Fruit fly (Drosophila melanogaster) whole organism, embryonic: ENCODE measurements around the gene CG7101.

Experiments used
- Atf6 ChIP-seq: fragments of 200-800 bp; sonication (Bioruptor generic); IDR thresholded peaks from 2 replicates; pipeline ENCODE4 v1.3.6; 2022; ENCODE audit warnings: missing biosample characterization, missing genetic modification characterization
- Bdp1 ChIP-seq: fragments of 200-800 bp; sonication (Bioruptor generic); optimal IDR thresholded peaks from 3 replicates; lab custom pipeline; 2016; ENCODE audit warnings: missing biosample characterization, missing genetic modification characterization
- CG10209 ChIP-seq: fragments of 200-800 bp; sonication (Bioruptor generic); optimal IDR thresholded peaks from 3 replicates; lab custom pipeline; 2017; ENCODE audit warnings: missing biosample characterization, mild to moderate bottlenecking, missing genetic modification characterization, missing genetic modification reagents
- CG10267 ChIP-seq: fragments of 200-800 bp; sonication (Bioruptor generic); optimal IDR thresholded peaks from 2 replicates; lab custom pipeline; 2018; ENCODE audit warnings: missing biosample characterization, mild to moderate bottlenecking, missing genetic modification characterization, moderate library complexity
- CG10959 ChIP-seq: fragments of 200-800 bp; sonication (Bioruptor generic); IDR thresholded peaks from 2 replicates; pipeline ENCODE4 v1.3.6; 2022; ENCODE audit warnings: missing biosample characterization, missing genetic modification characterization
- CG11456 ChIP-seq: fragments of 200-800 bp; sonication (Bioruptor generic); IDR thresholded peaks from 3 replicates; pipeline ENCODE4 v1.3.6; 2022; ENCODE audit warnings: missing biosample characterization, missing genetic modification characterization
- CG11695 ChIP-seq: fragments of 200-800 bp; sonication (Bioruptor generic); IDR thresholded peaks from 3 replicates; pipeline ENCODE4 v1.3.6; 2022; ENCODE audit warnings: missing biosample characterization, missing genetic modification characterization
- CG11696 ChIP-seq: fragments of 200-800 bp; sonication (Bioruptor generic); IDR thresholded peaks from 2 replicates; pipeline ENCODE4 v1.3.6; 2022; ENCODE audit warnings: missing biosample characterization, missing genetic modification characterization
- CG1233 ChIP-seq: fragments of 200-800 bp; sonication (Bioruptor generic); optimal IDR thresholded peaks from 4 replicates; lab custom pipeline; 2018; ENCODE audit warnings: missing biosample characterization, mild to moderate bottlenecking, missing genetic modification characterization
- CG14014 ChIP-seq: fragments of 200-800 bp; sonication (Bioruptor generic); IDR thresholded peaks from 2 replicates; pipeline ENCODE4 v1.3.6; 2022; ENCODE audit warnings: missing biosample characterization, missing genetic modification characterization
- CG17385 ChIP-seq: fragments of 200-800 bp; sonication (Bioruptor generic); optimal IDR thresholded peaks from 3 replicates; lab custom pipeline; 2018; ENCODE audit warnings: missing biosample characterization, mild to moderate bottlenecking, missing genetic modification characterization
- CG2678 ChIP-seq: fragments of 200-800 bp; sonication (Bioruptor generic); optimal IDR thresholded peaks from 3 replicates; lab custom pipeline; 2019; ENCODE audit warnings: missing biosample characterization, mild to moderate bottlenecking, missing genetic modification characterization, moderate library complexity
- CG31388 ChIP-seq: fragments of 200-800 bp; sonication (Bioruptor generic); optimal IDR thresholded peaks from 2 replicates; lab custom pipeline; 2016; ENCODE audit warnings: missing biosample characterization, missing genetic modification characterization
- CG4282 ChIP-seq: fragments of 200-800 bp; sonication (Bioruptor generic); optimal IDR thresholded peaks from 2 replicates; lab custom pipeline; 2016; ENCODE audit warnings: missing biosample characterization, missing genetic modification characterization
- CG6272 ChIP-seq: fragments of 200-800 bp; sonication (Bioruptor generic); IDR thresholded peaks from 2 replicates; pipeline ENCODE4 v1.3.6; 2022; ENCODE audit warnings: missing biosample characterization, missing genetic modification characterization
- CG7556 ChIP-seq: fragments of 200-800 bp; sonication (Bioruptor generic); optimal IDR thresholded peaks from 2 replicates; lab custom pipeline; 2017; ENCODE audit warnings: missing biosample characterization, mild to moderate bottlenecking, missing genetic modification characterization
- CG7963 ChIP-seq: fragments of 200-800 bp; sonication (Bioruptor generic); IDR thresholded peaks from 3 replicates; pipeline ENCODE4 v1.3.6; 2022; ENCODE audit warnings: missing biosample characterization, missing genetic modification characterization; ENCODE audit not compliant: partially characterized antibody
- CG9215 ChIP-seq: fragments of 200-800 bp; sonication (Bioruptor generic); IDR thresholded peaks from 2 replicates; pipeline ENCODE4 v1.3.6; 2022; ENCODE audit warnings: missing biosample characterization, missing genetic modification characterization
- CG9797 ChIP-seq: fragments of 200-800 bp; sonication (Bioruptor generic); optimal IDR thresholded peaks from 3 replicates; lab custom pipeline; 2018; ENCODE audit warnings: missing biosample characterization, mild to moderate bottlenecking, missing genetic modification characterization
- Dll ChIP-seq: fragments of 200-800 bp; sonication (Bioruptor generic); IDR thresholded peaks from 4 replicates; pipeline ENCODE4 v1.3.6; 2022; ENCODE audit warnings: missing biosample characterization, missing genetic modification characterization; ENCODE audit not compliant: partially characterized antibody
- Doc2 ChIP-seq: fragments of 200-800 bp; sonication (Bioruptor generic); IDR thresholded peaks from 2 replicates; pipeline ENCODE4 v1.3.6; 2022; ENCODE audit warnings: missing biosample characterization, missing genetic modification characterization
- E2f1 ChIP-seq: fragments of 200-800 bp; sonication (Bioruptor generic); IDR thresholded peaks from 2 replicates; pipeline ENCODE4 v1.3.6; 2022; ENCODE audit warnings: missing biosample characterization, missing genetic modification characterization
- Eip74EF ChIP-seq, 2 experiments: fragments of 200-800 bp in 1 of 2; fragments of >200 bp in 1 of 2; sonication (Bioruptor generic) in 1 of 2; optimal IDR thresholded peaks; 2 replicates each; lab custom pipeline; 2017 to 2019; ENCODE audit warnings: missing biosample characterization in 2 of 2, missing genetic modification characterization in 2 of 2, mild to moderate bottlenecking in 1 of 2, moderate library complexity in 1 of 2
- Fer3 ChIP-seq: fragments of 200-800 bp; sonication (Bioruptor generic); optimal IDR thresholded peaks from 2 replicates; lab custom pipeline; 2018; ENCODE audit warnings: missing biosample characterization, mild to moderate bottlenecking, missing genetic modification characterization, moderate library complexity
- Hmr ChIP-seq: fragments of 200-800 bp; sonication (Bioruptor generic); optimal IDR thresholded peaks from 3 replicates; lab custom pipeline; 2017; ENCODE audit warnings: mild to moderate bottlenecking, missing biosample characterization, missing genetic modification reagents, missing genetic modification characterization
- Hr3 ChIP-seq: fragments of 200-800 bp; sonication (Bioruptor generic); optimal IDR thresholded peaks from 3 replicates; lab custom pipeline; 2016; ENCODE audit warnings: missing biosample characterization, missing genetic modification characterization
- Med ChIP-seq: fragments of 200-800 bp; sonication (Bioruptor generic); peaks from one replicate; lab custom pipeline; 2016; ENCODE audit warnings: missing biosample characterization, missing genetic modification characterization, mild to moderate bottlenecking, inconsistent platforms, moderate library complexity
- NC2β ChIP-seq: fragments of 200-800 bp; sonication (Bioruptor generic); optimal IDR thresholded peaks from 2 replicates; lab custom pipeline; 2016; ENCODE audit warnings: missing biosample characterization, missing genetic modification characterization
- Optix ChIP-seq: fragments of 200-800 bp; sonication (Bioruptor generic); IDR thresholded peaks from 3 replicates; pipeline ENCODE4 v1.3.6; 2022; ENCODE audit warnings: missing biosample characterization, missing genetic modification characterization
- Scr ChIP-seq: fragments of 200-800 bp; sonication (Bioruptor generic); IDR thresholded peaks from 2 replicates; pipeline ENCODE4 v1.3.6; 2022; ENCODE audit warnings: missing biosample characterization, missing genetic modification characterization; ENCODE audit not compliant: partially characterized antibody
- Sin3A ChIP-seq: fragments of >200 bp; optimal IDR thresholded peaks from 2 replicates; lab custom pipeline; 2018
- Sry-δ ChIP-seq: fragments of 200-800 bp; sonication (Bioruptor generic); optimal IDR thresholded peaks from 2 replicates; lab custom pipeline; 2016; ENCODE audit warnings: missing biosample characterization, missing genetic modification characterization
- Ssrp ChIP-seq: fragments of 200-800 bp; sonication (Bioruptor generic); optimal IDR thresholded peaks from 2 replicates; lab custom pipeline; 2018; ENCODE audit warnings: missing biosample characterization, mild to moderate bottlenecking, missing genetic modification characterization, moderate library complexity
- TFAM ChIP-seq: fragments of 200-800 bp; sonication (Bioruptor generic); optimal IDR thresholded peaks from 2 replicates; lab custom pipeline; 2017; ENCODE audit warnings: missing biosample characterization, missing genetic modification characterization, inconsistent platforms
- Taf1 ChIP-seq: fragments of 200-800 bp; sonication (Bioruptor generic); IDR thresholded peaks from 2 replicates; pipeline ENCODE4 v1.3.6; 2022; ENCODE audit warnings: missing biosample characterization, missing genetic modification characterization
- ab ChIP-seq: fragments of 200-800 bp; sonication (Bioruptor generic); optimal IDR thresholded peaks from 2 replicates; lab custom pipeline; 2016; ENCODE audit warnings: missing biosample characterization, missing genetic modification characterization
- bab2 ChIP-seq: fragments of 200-800 bp; sonication (Bioruptor generic); optimal IDR thresholded peaks from 2 replicates; lab custom pipeline; 2016; ENCODE audit warnings: missing biosample characterization, missing genetic modification characterization
- ci ChIP-seq: fragments of 200-800 bp; sonication (Bioruptor generic); IDR thresholded peaks from 3 replicates; pipeline ENCODE4 v1.3.6; 2022; ENCODE audit warnings: missing biosample characterization, missing genetic modification characterization
- dpn ChIP-seq, 2 experiments: fragments of 200-800 bp; sonication (Bioruptor generic); optimal IDR thresholded peaks; 3 replicates each; lab custom pipeline; 2016; ENCODE audit warnings: missing biosample characterization in 2 of 2, missing genetic modification characterization in 2 of 2
- fd96Cb ChIP-seq: fragments of 200-800 bp; sonication (Bioruptor generic); optimal IDR thresholded peaks from 2 replicates; lab custom pipeline; 2018; ENCODE audit warnings: missing biosample characterization, mild to moderate bottlenecking, missing genetic modification characterization, moderate library complexity
- ftz-f1 ChIP-seq: fragments of 200-800 bp; sonication (Bioruptor generic); optimal IDR thresholded peaks from 2 replicates; lab custom pipeline; 2016; ENCODE audit warnings: missing biosample characterization, missing genetic modification characterization
- hb ChIP-seq: fragments of 200-800 bp; sonication (Bioruptor generic); IDR thresholded peaks from 3 replicates; pipeline ENCODE4 v1.3.6; 2022; ENCODE audit warnings: missing biosample characterization, missing genetic modification characterization; ENCODE audit not compliant: partially characterized antibody
- kni ChIP-seq: fragments of 200-800 bp; sonication (Bioruptor generic); optimal IDR thresholded peaks from 3 replicates; lab custom pipeline; 2017; ENCODE audit warnings: mild to moderate bottlenecking, missing biosample characterization, missing genetic modification reagents, missing genetic modification characterization
- knrl ChIP-seq: fragments of 200-800 bp; sonication (Bioruptor generic); IDR thresholded peaks from 3 replicates; pipeline ENCODE4 v1.3.6; 2022; ENCODE audit warnings: missing biosample characterization, missing genetic modification characterization; ENCODE audit not compliant: partially characterized antibody
- rib ChIP-seq: fragments of 200-800 bp; sonication (Bioruptor generic); IDR thresholded peaks from 2 replicates; pipeline ENCODE4 v1.3.6; 2022; ENCODE audit warnings: missing biosample characterization, missing genetic modification characterization
- ro ChIP-seq: fragments of 200-800 bp; sonication (Bioruptor generic); IDR thresholded peaks from 2 replicates; pipeline ENCODE4 v1.3.6; 2022; ENCODE audit warnings: missing biosample characterization, missing genetic modification characterization
- sqz ChIP-seq: fragments of 200-800 bp; sonication (Bioruptor generic); optimal IDR thresholded peaks from 3 replicates; lab custom pipeline; 2018; ENCODE audit warnings: missing biosample characterization, mild to moderate bottlenecking, missing genetic modification characterization
- stwl ChIP-seq: fragments of 200-800 bp; sonication (Bioruptor generic); optimal IDR thresholded peaks from 3 replicates; lab custom pipeline; 2018; ENCODE audit warnings: missing biosample characterization, mild to moderate bottlenecking, missing genetic modification characterization, moderate library complexity
- usp ChIP-seq: fragments of >200 bp; optimal IDR thresholded peaks from 2 replicates; lab custom pipeline; 2017; ENCODE audit warnings: missing biosample characterization, missing genetic modification characterization

Gene CG7101

DNA sequence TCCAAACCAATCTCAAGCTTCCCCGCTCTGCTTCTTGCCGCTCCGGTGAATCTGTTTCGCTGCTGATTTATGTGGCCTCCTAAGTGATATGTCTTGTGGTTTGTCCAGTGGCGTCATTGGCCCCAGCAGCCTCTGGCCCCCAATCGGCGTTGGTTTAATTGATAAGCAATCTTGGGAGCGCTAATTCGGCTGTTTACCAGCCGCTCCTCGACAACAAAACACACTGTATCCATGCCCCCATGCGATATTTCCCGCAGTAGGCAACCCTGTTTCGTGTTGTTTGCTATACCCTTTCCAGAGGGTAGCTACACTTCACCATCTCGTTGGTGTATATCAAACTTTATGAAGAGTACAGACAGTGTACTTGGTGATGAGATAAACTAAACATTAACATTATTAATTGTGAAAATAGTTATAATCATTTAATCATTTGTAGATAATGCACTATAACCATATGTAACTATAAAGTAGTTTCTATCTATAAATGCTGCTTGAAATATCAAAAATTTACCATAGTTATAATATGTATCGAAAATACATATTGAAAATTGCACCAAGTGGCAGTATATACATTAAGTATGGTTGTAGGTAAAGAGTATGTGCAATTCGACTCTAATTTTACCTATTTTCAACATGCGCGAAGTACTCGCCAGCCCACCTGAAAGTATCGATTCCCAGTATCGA is 18.1 kb downstream of the CG7101 start, which contains the start of gene shop (continued):
- TF ChIP-seq Doc2 (no peak), Optix (GFP tag; lab: Robert Waterston, UW) (no peak; the same call in 2 of the 3 replicates), sqz (GFP tag; lab: Kevin White, UChicago) (no peak), rib (GFP tag; lab: Robert Waterston, UW) (no peak), CG9797 (GFP tag; lab: Kevin White, UChicago) (no peak), Hr3 (peak; percentile 86), dpn (GFP tag; optimal IDR thresholded peaks at IDR 0.05; lab: Kevin White, UChicago) (peak; percentile 73 to 92), CG6272 (GFP tag; lab: Robert Waterston, UW) (0 out of 2 replicates have a peak, but pooled peaks have one; percentile 42), Sin3A (lab: Kevin White, UChicago) (no peak), CG11695 (GFP tag; lab: Robert Waterston, UW) (peak; percentile 82), Fer3 (peak; percentile 76), CG14014 (GFP tag; lab: Robert Waterston, UW) (peak; percentile 73; the same call in 1 of the 2 replicates), stwl (no peak), CG1233 (GFP tag; lab: Kevin White, UChicago) (peak; percentile 84), hb (no peak), CG10959 (GFP tag; lab: Robert Waterston, UW) (peak; percentile 16; the same call in 1 of the 2 replicates), CG17385 (peak; percentile 80), Med (peak; percentile 90), usp (GFP tag; lab: Kevin White, UChicago) (no peak), Dll (GFP tag; lab: Robert Waterston, UW) (peak; percentile 59; the same call in 2 of the 4 replicates), ci (GFP tag; lab: Robert Waterston, UW) (peak; percentile 74), Hmr (peak; percentile 90), Bdp1 (GFP tag; lab: Kevin White, UChicago) (peak; percentile 62), CG31388 (GFP tag; lab: Kevin White, UChicago) (peak; percentile 54), ro (GFP tag; lab: Robert Waterston, UW) (no peak), CG11456 (GFP tag; lab: Robert Waterston, UW) (peak; percentile 75; the same call in 2 of the 3 replicates), Ssrp (tag; lab: Kevin White, UChicago) (peak; percentile 87), fd96Cb (peak; percentile 86), CG9215 (peak; percentile 80), TFAM (GFP tag; lab: Kevin White, UChicago) (peak; percentile 29), kni (GFP tag; lab: Kevin White, UChicago) (peak; percentile 15), knrl (GFP tag; lab: Robert Waterston, UW) (peak; percentile 44; the same call in 1 of the 3 replicates), bab2 (peak; percentile 61), Sry-δ (GFP tag; lab: Kevin White, UChicago) (peak; percentile 37), CG10209 (GFP tag; lab: Kevin White, UChicago) (peak; percentile 83), NC2β (GFP tag; lab: Kevin White, UChicago) (peak; percentile 7), CG10267 (tag; lab: Kevin White, UChicago) (peak; percentile 73), CG11696 (GFP tag; lab: Robert Waterston, UW) (0 out of 2 replicates have a peak, but pooled peaks have one; percentile 27), CG4282 (no peak), CG7556 (GFP tag; lab: Kevin White, UChicago) (peak; percentile 90), CG2678 (tag; lab: Kevin White, UChicago) (peak; percentile 94), ftz-f1 (no peak), ab (GFP tag; lab: Kevin White, UChicago) (peak; percentile 31), Taf1 (no peak), E2f1 (peak; percentile 69), Scr (GFP tag; lab: Robert Waterston, UW) (peak; percentile 38), CG7963 (GFP tag; lab: Robert Waterston, UW) (no peak; the same call in 2 of the 3 replicates), Eip74EF (GFP tag; optimal IDR thresholded peaks at IDR 0.05; lab: Kevin White, UChicago) (peak in 1 of 2 experiments; percentile 77), Atf6 (GFP tag; lab: Robert Waterston, UW) (peak; percentile 69)
